Worm (Caenorhabditis elegans) whole organism, L4 larva: Measurements from ENCODE around the gene fkh-8.
A peak's percentile ranks its signal among the peaks of the same experiment; 100 is the strongest.

Source experiments
- F44E2.7 ChIP-seq: fragments of 200-800 bp; sonication (Bioruptor generic); IDR thresholded peaks from 2 replicates; pipeline ENCODE4 v2.1.2; 2022; ENCODE audit warnings: missing genetic modification characterization, missing compliant biosample characterization
- Y5F2A.4 ChIP-seq: fragments of 200-800 bp; sonication (Bioruptor generic); optimal IDR thresholded peaks from 2 replicates; lab custom pipeline; 2018; ENCODE audit warnings: mild to moderate bottlenecking, missing genetic modification characterization, missing compliant biosample characterization
- aha-1 ChIP-seq: fragments of 150-350 bp; peaks from one replicate; lab custom pipeline; 2014; ENCODE audit warnings: missing biosample characterization, missing genetic modification characterization
- ama-1 ChIP-seq: fragments of 150-350 bp; optimal IDR thresholded peaks from 2 replicates; lab custom pipeline; 2014; ENCODE audit warnings: inconsistent platforms, mixed read lengths
- arid-1 ChIP-seq: fragments of 200-800 bp; sonication (Bioruptor generic); conservative IDR thresholded peaks from 2 replicates; pipeline ENCODE4 v1.3.6; 2022; ENCODE audit warnings: missing genetic modification reagents, missing genetic modification characterization, missing compliant biosample characterization
- attf-4 ChIP-seq: sonication (generic microtip); optimal IDR thresholded peaks from 3 replicates; lab custom pipeline; 2017; ENCODE audit warnings: missing biosample characterization, missing genetic modification characterization
- ceh-20 ChIP-seq: fragments of 200-800 bp; sonication (Bioruptor generic); IDR thresholded peaks from 2 replicates; pipeline ENCODE4 v1.3.6; 2022; ENCODE audit warnings: missing genetic modification reagents, missing genetic modification characterization, missing compliant biosample characterization
- ceh-32 ChIP-seq: sonication (generic microtip); optimal IDR thresholded peaks from 2 replicates; lab custom pipeline; 2016; ENCODE audit warnings: mild to moderate bottlenecking, missing genetic modification characterization, missing compliant biosample characterization; ENCODE audit not compliant: poor library complexity
- ceh-62 ChIP-seq: sonication (generic microtip); optimal IDR thresholded peaks from 2 replicates; lab custom pipeline; 2017; ENCODE audit warnings: missing biosample characterization, missing genetic modification characterization
- ceh-82 ChIP-seq: sonication (generic microtip); optimal IDR thresholded peaks from 2 replicates; lab custom pipeline; 2017; ENCODE audit warnings: missing biosample characterization, missing genetic modification characterization
- daf-16 ChIP-seq, 3 experiments: sonication (generic microtip); optimal IDR thresholded peaks; 2 replicates each; lab custom pipeline; 2016 to 2017; ENCODE audit warnings: missing genetic modification characterization in 3 of 3, missing genetic modification reagents in 3 of 3, mild to moderate bottlenecking in 2 of 3, missing compliant biosample characterization in 2 of 3, missing biosample characterization in 1 of 3, moderate library complexity in 1 of 3
- daf-19 ChIP-seq: fragments of 200-800 bp; sonication (Bioruptor generic); conservative IDR thresholded peaks from 2 replicates; pipeline ENCODE4 v1.3.6; 2022; ENCODE audit warnings: missing genetic modification characterization, missing compliant biosample characterization
- dmd-6 ChIP-seq: fragments of 200-800 bp; sonication (Bioruptor generic); IDR thresholded peaks from 2 replicates; pipeline ENCODE4 v1.3.6; 2022; ENCODE audit warnings: missing genetic modification reagents, missing genetic modification characterization, missing compliant biosample characterization
- dpl-1 ChIP-seq: fragments of 150-350 bp; optimal IDR thresholded peaks from 2 replicates; lab custom pipeline; 2014; ENCODE audit warnings: missing biosample characterization, missing genetic modification reagents, missing genetic modification characterization
- egl-27 ChIP-seq: sonication (generic microtip); optimal IDR thresholded peaks from 3 replicates; lab custom pipeline; 2017; ENCODE audit warnings: missing biosample characterization, missing genetic modification reagents, missing genetic modification characterization
- fkh-10 ChIP-seq: fragments of 150-350 bp; optimal IDR thresholded peaks from 2 replicates; lab custom pipeline; 2014; ENCODE audit warnings: missing biosample characterization, missing genetic modification reagents, missing genetic modification characterization
- hlh-11 ChIP-seq: fragments of 200-800 bp; sonication (Bioruptor generic); optimal IDR thresholded peaks from 2 replicates; lab custom pipeline; 2018; ENCODE audit warnings: mild to moderate bottlenecking, missing genetic modification characterization, missing compliant biosample characterization
- hlh-30 ChIP-seq: sonication (generic microtip); optimal IDR thresholded peaks from 2 replicates; lab custom pipeline; 2017; ENCODE audit warnings: antibody characterized with exemption, mild to moderate bottlenecking, missing genetic modification characterization, missing compliant biosample characterization; ENCODE audit not compliant: insufficient read depth
- hmg-1.1 ChIP-seq: fragments of 200-800 bp; sonication (Bioruptor generic); IDR thresholded peaks from 2 replicates; pipeline ENCODE4 v1.3.6; 2022; ENCODE audit warnings: missing genetic modification reagents, missing genetic modification characterization, missing compliant biosample characterization
- lim-7 ChIP-seq: fragments of 200-800 bp; sonication (Bioruptor generic); IDR thresholded peaks from 2 replicates; pipeline ENCODE4 v1.3.6; 2022; ENCODE audit warnings: missing genetic modification characterization, missing compliant biosample characterization
- lin-1 ChIP-seq: fragments of 200-800 bp; sonication (Bioruptor generic); IDR thresholded peaks from 2 replicates; pipeline ENCODE4 v1.3.6; 2022; ENCODE audit warnings: missing genetic modification reagents, missing genetic modification characterization, missing compliant biosample characterization
- lin-39 ChIP-seq: fragments of 150-350 bp; optimal IDR thresholded peaks from 2 replicates; lab custom pipeline; 2014; ENCODE audit warnings: missing biosample characterization, missing genetic modification reagents, missing genetic modification characterization
- madf-9 ChIP-seq: fragments of 200-800 bp; sonication (Bioruptor generic); conservative IDR thresholded peaks from 2 replicates; pipeline ENCODE4 v1.3.6; 2022; ENCODE audit warnings: missing genetic modification reagents, missing genetic modification characterization, missing compliant biosample characterization
- mdl-1 ChIP-seq, 2 experiments: fragments of 150-350 bp in 1 of 2; sonication (generic microtip) in 1 of 2; optimal IDR thresholded peaks; 2 replicates each; lab custom pipeline; 2014 to 2017; ENCODE audit warnings: missing biosample characterization in 2 of 2, missing genetic modification characterization in 2 of 2
- mes-2 ChIP-seq: sonication (generic microtip); optimal IDR thresholded peaks from 2 replicates; lab custom pipeline; 2016; ENCODE audit warnings: missing genotype, mild to moderate bottlenecking, missing genetic modification characterization, missing compliant biosample characterization; ENCODE audit not compliant: poor library complexity, severe bottlenecking
- mxl-2 ChIP-seq: fragments of 200-800 bp; sonication (Bioruptor generic); conservative IDR thresholded peaks from 2 replicates; pipeline ENCODE4 v1.3.6; 2022; ENCODE audit warnings: missing genetic modification reagents, missing genetic modification characterization, missing compliant biosample characterization
- nhr-10 ChIP-seq: fragments of 150-350 bp; optimal IDR thresholded peaks from 2 replicates; lab custom pipeline; 2014; ENCODE audit warnings: missing biosample characterization, missing genetic modification characterization
- nhr-102 ChIP-seq: sonication (generic microtip); optimal IDR thresholded peaks from 2 replicates; lab custom pipeline; 2016; ENCODE audit warnings: mild to moderate bottlenecking, missing genetic modification characterization, moderate library complexity, missing compliant biosample characterization
- nhr-11 ChIP-seq: fragments of 150-350 bp; optimal IDR thresholded peaks from 2 replicates; lab custom pipeline; 2014; ENCODE audit warnings: missing biosample characterization, missing genetic modification characterization
- nhr-111 ChIP-seq: fragments of 200-800 bp; sonication (Bioruptor generic); optimal IDR thresholded peaks from 2 replicates; lab custom pipeline; 2018; ENCODE audit warnings: mild to moderate bottlenecking, missing genetic modification characterization, missing compliant biosample characterization
- nhr-25 ChIP-seq: sonication (generic microtip); optimal IDR thresholded peaks from 2 replicates; lab custom pipeline; 2017; ENCODE audit warnings: missing genetic modification characterization, mild to moderate bottlenecking, missing compliant biosample characterization, antibody characterized with exemption, moderate library complexity, borderline replicate concordance; ENCODE audit not compliant: insufficient read depth
- nhr-41 ChIP-seq: fragments of 200-800 bp; sonication (Bioruptor generic); IDR thresholded peaks from 2 replicates; pipeline ENCODE4 v1.3.6; 2022; ENCODE audit warnings: missing genetic modification reagents, missing genetic modification characterization, missing compliant biosample characterization
- nhr-6 ChIP-seq: fragments of 150-350 bp; optimal IDR thresholded peaks from 2 replicates; lab custom pipeline; 2014; ENCODE audit warnings: missing biosample characterization, missing genetic modification characterization
- saeg-2 ChIP-seq: fragments of 200-800 bp; sonication (Bioruptor generic); IDR thresholded peaks from 2 replicates; pipeline ENCODE4 v1.3.6; 2022; ENCODE audit warnings: missing genetic modification reagents, missing genetic modification characterization, missing compliant biosample characterization
- spr-1 ChIP-seq: sonication (generic microtip); optimal IDR thresholded peaks from 2 replicates; lab custom pipeline; 2016; ENCODE audit warnings: mild to moderate bottlenecking, missing genetic modification characterization, missing compliant biosample characterization
- unc-62 ChIP-seq, 3 experiments: fragments of 150-350 bp in 1 of 3; sonication (generic microtip); optimal IDR thresholded peaks in 2 of 3; peaks in 1 of 3; 1 replicate in 1 of 3; 2 replicates in 2 of 3; lab custom pipeline; 2014 to 2017; ENCODE audit warnings: missing biosample characterization in 3 of 3, missing genetic modification characterization in 3 of 3, missing genetic modification reagents in 3 of 3, missing genotype in 1 of 3

fkh-8 gene

ce11 chrII:6191293-6191692 lies at the start of gene fkh-8:
TSS of gene fkh-8 (minus strand) at chrII:6191393.
- TF ChIP-seq mxl-2, result no peak
- TF ChIP-seq mes-2 (tag; lab: Kevin White, UChicago), result no peak
- no peak for TF ChIP-seq egl-27
- TF ChIP-seq F44E2.7 (GFP tag; lab: Robert Waterston, UW), result no peak
- no peak for TF ChIP-seq lin-39 (tag; lab: Kevin White, UChicago)
- TF ChIP-seq spr-1 (tag; lab: Kevin White, UChicago), result no peak
- TF ChIP-seq nhr-11, result no peak
- TF ChIP-seq aha-1 (tag; lab: Kevin White, UChicago), result no peak
- TF ChIP-seq attf-4 (tag; lab: Kevin White, UChicago), result no peak
- TF ChIP-seq ceh-20 (GFP tag; lab: Robert Waterston, UW), result no peak
- no peak for TF ChIP-seq nhr-102
- no peak for TF ChIP-seq nhr-6
- no peak for TF ChIP-seq dpl-1 (GFP tag; lab: Kevin White, UChicago)

- TF ChIP-seq nhr-111 (no peak), saeg-2 (GFP tag; lab: Robert Waterston, UW) (no peak), lim-7 (no peak), lin-1 (GFP tag; lab: Robert Waterston, UW) (no peak), unc-62 (GFP tag; optimal IDR thresholded peaks at IDR 0.05 in 1 of 2; lab: Kevin White, UChicago) (peak in 1 of 2 experiments; percentile 60), unc-62 (tag; optimal IDR thresholded peaks at IDR 0.05; lab: Kevin White, UChicago) (no peak), ceh-82 (tag; lab: Kevin White, UChicago) (no peak), Y5F2A.4 (GFP tag; lab: Kevin White, UChicago) (no peak), ceh-20 (GFP tag; lab: Robert Waterston, UW) (no peak), daf-16 (GFP tag; optimal IDR thresholded peaks at IDR 0.05; lab: Kevin White, UChicago) (peak in 1 of 2 experiments; percentile 44), daf-16 (tag; optimal IDR thresholded peaks at IDR 0.05; lab: Kevin White, UChicago) (peak; percentile 65), daf-19 (no peak), nhr-10 (tag; lab: Kevin White, UChicago) (no peak), nhr-102 (no peak), hmg-1.1 (GFP tag; lab: Robert Waterston, UW) (peak; percentile 32; the same call in 1 of the 2 replicates), nhr-25 (tag; lab: Kevin White, UChicago) (no peak), dmd-6 (GFP tag; lab: Robert Waterston, UW) (no peak), nhr-6 (peak; percentile 49), madf-9 (GFP tag; lab: Robert Waterston, UW) (peak; percentile 49; the same call in 1 of the 2 replicates), hlh-11 (tag; lab: Kevin White, UChicago) (peak; percentile 59), ceh-32 (no peak), nhr-41 (no peak), arid-1 (GFP tag; lab: Robert Waterston, UW) (no peak), ama-1 (no peak), hlh-30 (peak; percentile 49), ceh-62 (tag; lab: Kevin White, UChicago) (no peak), mdl-1 (tag; optimal IDR thresholded peaks at IDR 0.05; lab: Kevin White, UChicago) (peak in 1 of 2 experiments; percentile 27), fkh-10 (GFP tag; lab: Kevin White, UChicago) (no peak)
Observed at ce11 chrII:6236093-6236945, 45.1 kb upstream of the fkh-8 start.
